Fruit fly (Drosophila melanogaster): Measurements from ENCODE around the gene Atac1.

Gene Atac1

DNA sequence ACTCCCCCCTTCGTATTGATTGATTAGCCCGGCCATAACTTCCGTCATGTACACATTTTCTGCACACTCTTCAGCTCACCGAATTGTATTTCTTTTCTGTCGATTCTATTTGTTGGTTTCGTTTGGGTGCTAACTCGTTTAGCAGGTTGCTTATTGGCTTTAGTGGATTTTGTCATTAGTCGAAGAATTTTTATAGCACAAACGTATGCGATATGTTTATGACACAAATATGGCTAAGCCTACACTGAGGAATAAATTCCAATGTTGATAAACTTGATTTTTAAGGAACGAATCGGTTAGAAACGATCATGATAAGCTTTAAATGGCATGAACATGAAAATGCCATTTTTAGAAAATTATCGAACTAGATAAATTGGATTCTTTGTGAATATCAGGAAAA is 38.6 kb upstream of the Atac1 start:
- TF ChIP-seq chinmo (GFP tag; IDR thresholded peaks at IDR 0.05; ENCODE audit: partially characterized antibody) = 0 out of 4 replicates have a peak, but pooled peaks have one; percentile 50
- no peak for TF ChIP-seq CG3163 (GFP tag; optimal IDR thresholded peaks at IDR 0.05)
- peak; percentile 94 for TF ChIP-seq sd (tag; optimal IDR thresholded peaks at IDR 0.05)
- TF ChIP-seq abd-A (tag; optimal IDR thresholded peaks at IDR 0.05) = peak; percentile 15

DNA sequence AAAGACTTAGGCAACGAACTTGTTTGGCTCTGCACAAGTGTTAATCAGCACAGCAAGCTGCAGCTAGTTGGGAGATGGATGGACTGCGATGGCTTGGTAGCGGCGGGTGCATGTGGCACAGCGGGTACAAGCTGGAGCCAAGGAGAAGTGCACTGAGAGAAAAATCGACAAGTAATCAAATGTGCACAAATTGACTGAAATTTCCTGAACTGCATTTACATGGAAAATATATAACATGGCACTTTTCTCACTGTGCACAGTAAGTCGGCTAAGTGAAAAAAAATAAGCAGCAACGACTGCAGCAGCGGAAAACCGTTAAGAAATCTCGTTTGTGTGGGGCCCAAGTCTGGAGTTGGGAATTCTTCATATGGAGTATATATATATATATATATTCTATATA is 31.0 kb upstream of the Atac1 start:
- TF ChIP-seq Xrp1 (GFP tag; IDR thresholded peaks at IDR 0.05) (peak; percentile 32; the same call in 1 of the 2 replicates), lov (optimal IDR thresholded peaks at IDR 0.05) (no peak), lov (GFP tag; IDR thresholded peaks at IDR 0.05) (0 out of 3 replicates have a peak, but pooled peaks have one; percentile 20), lmd (GFP tag; IDR thresholded peaks at IDR 0.05) (0 out of 2 replicates have a peak, but pooled peaks have one; percentile 8), unpg (GFP tag; optimal IDR thresholded peaks at IDR 0.05) (peak; percentile 4), usp (GFP tag; optimal IDR thresholded peaks at IDR 0.05) (no peak), CG11247 (GFP tag; IDR thresholded peaks at IDR 0.05) (0 out of 2 replicates have a peak, but pooled peaks have one; percentile 56), sens-2 (GFP tag; IDR thresholded peaks at IDR 0.05) (0 out of 2 replicates have a peak, but pooled peaks have one; percentile 13), nerfin-1 (tag; optimal IDR thresholded peaks at IDR 0.05) (no peak), dmrt99B (tag; optimal IDR thresholded peaks at IDR 0.05) (peak; percentile 19), CG33213 (GFP tag; optimal IDR thresholded peaks at IDR 0.05) (no peak), zfh1 (GFP tag; IDR thresholded peaks at IDR 0.05) (0 out of 3 replicates have a peak, but pooled peaks have one; percentile 33), seq (GFP tag; IDR thresholded peaks at IDR 0.05) (no peak), bbx (GFP tag; IDR thresholded peaks at IDR 0.05; ENCODE audit: partially characterized antibody) (no peak), bsh (GFP tag; optimal IDR thresholded peaks at IDR 0.05) (peak in 1 of 2 experiments; percentile 56), row (GFP tag; IDR thresholded peaks at IDR 0.05) (peak; percentile 25; the same call in 1 of the 3 replicates), CG11398 (GFP tag; optimal IDR thresholded peaks at IDR 0.05) (no peak), ttk (GFP tag; IDR thresholded peaks at IDR 0.05) (peak; percentile 32; the same call in 1 of the 2 replicates), Xbp1 (GFP tag; optimal IDR thresholded peaks at IDR 0.05) (peak; percentile 27), CG6272 (GFP tag; IDR thresholded peaks at IDR 0.05) (no peak), Blimp-1 (GFP tag; optimal IDR thresholded peaks at IDR 0.05) (peak; percentile 2), Fer3 (tag; optimal IDR thresholded peaks at IDR 0.05) (no peak), maf-S (GFP tag; optimal IDR thresholded peaks at IDR 0.05) (no peak), HLHmδ (GFP tag; optimal IDR thresholded peaks at IDR 0.05) (no peak), vvl (GFP tag; IDR thresholded peaks at IDR 0.05) (peak; percentile 45; the same call in 1 of the 2 replicates), otp (GFP tag; IDR thresholded peaks at IDR 0.05) (peak; percentile 75; the same call in 1 of the 3 replicates), pnt (GFP tag; optimal IDR thresholded peaks at IDR 0.05) (no peak), schlank (tag; optimal IDR thresholded peaks at IDR 0.05) (no peak), NfI (GFP tag; optimal IDR thresholded peaks at IDR 0.05) (no peak), sens (GFP tag) (peak; percentile 88), en (GFP tag; optimal IDR thresholded peaks at IDR 0.05) (no peak), CG17328 (GFP tag; IDR thresholded peaks at IDR 0.05) (peak; percentile 6; the same call in 1 of the 2 replicates), CG1529 (GFP tag; optimal IDR thresholded peaks at IDR 0.05) (no peak), pan (optimal IDR thresholded peaks at IDR 0.05) (no peak), pan (GFP tag; optimal IDR thresholded peaks at IDR 0.05 in 1 of 2, IDR thresholded peaks at IDR 0.05 in 1 of 2) (no peak), zf30C (GFP tag; optimal IDR thresholded peaks at IDR 0.05) (peak; percentile 8), H2.0 (GFP tag; IDR thresholded peaks at IDR 0.05) (0 out of 2 replicates have a peak, but pooled peaks have one; percentile 6), CG6654 (GFP tag; optimal IDR thresholded peaks at IDR 0.05) (no peak), CG7786 (GFP tag; optimal IDR thresholded peaks at IDR 0.05) (no peak), Sox102F (GFP tag; optimal IDR thresholded peaks at IDR 0.05) (peak; percentile 29), Drgx (GFP tag; IDR thresholded peaks at IDR 0.05) (peak; percentile 78), CG34224 (GFP tag; IDR thresholded peaks at IDR 0.05; ENCODE audit: partially characterized antibody) (no peak), chm (GFP tag; IDR thresholded peaks at IDR 0.05) (0 out of 2 replicates have a peak, but pooled peaks have one; percentile 31), ara (GFP tag; IDR thresholded peaks at IDR 0.05) (no peak), hkb (optimal IDR thresholded peaks at IDR 0.05) (no peak), hkb (GFP tag; IDR thresholded peaks at IDR 0.05) (0 out of 2 replicates have a peak, but pooled peaks have one; percentile 16)
